Worm (Caenorhabditis elegans) whole organism, young adult: Measurements from ENCODE around the gene R08C7.4.

Experiments used
- F10E7.11 ChIP-seq: sonication (generic microtip); optimal IDR thresholded peaks from 2 replicates; lab custom pipeline; 2017; ENCODE audit warnings: mild to moderate bottlenecking, missing genetic modification characterization, moderate library complexity, missing compliant biosample characterization
- F57C9.4 ChIP-seq: sonication (generic microtip); optimal IDR thresholded peaks from 2 replicates; lab custom pipeline; 2017; ENCODE audit warnings: mild to moderate bottlenecking, missing genetic modification characterization, missing compliant biosample characterization
- T26A5.8 ChIP-seq: sonication (generic microtip); optimal IDR thresholded peaks from 2 replicates; lab custom pipeline; 2016; ENCODE audit warnings: missing genetic modification characterization, missing compliant biosample characterization
- ama-1 ChIP-seq, 3 experiments: fragments of 150-350 bp in 1 of 3; sonication (generic microtip) in 2 of 3; optimal IDR thresholded peaks; 2 replicates each; lab custom pipeline; 2014 to 2018; ENCODE audit warnings: missing biosample characterization in 2 of 3, missing genetic modification characterization in 2 of 3, missing genetic modification reagents in 2 of 3
- dpff-1 ChIP-seq: sonication (generic microtip); optimal IDR thresholded peaks from 2 replicates; lab custom pipeline; 2017; ENCODE audit warnings: mild to moderate bottlenecking, missing genetic modification characterization, missing compliant biosample characterization
- ekl-4 ChIP-seq: fragments of 200-800 bp; sonication (Bioruptor generic); IDR thresholded peaks from 2 replicates; pipeline ENCODE4 v1.3.6; 2022; ENCODE audit warnings: missing genetic modification reagents, missing genetic modification characterization, missing compliant biosample characterization
- lsy-27 ChIP-seq: sonication (generic microtip); optimal IDR thresholded peaks from 2 replicates; lab custom pipeline; 2017; ENCODE audit warnings: missing genetic modification characterization, mild to moderate bottlenecking, missing compliant biosample characterization, antibody characterized with exemption, missing genotype, borderline replicate concordance; ENCODE audit not compliant: insufficient read depth
- mes-4 ChIP-seq: sonication (generic microtip); optimal IDR thresholded peaks from 2 replicates; lab custom pipeline; 2016; ENCODE audit warnings: missing genotype, missing genetic modification characterization, missing compliant biosample characterization
- nfya-1 ChIP-seq: sonication (generic microtip); optimal IDR thresholded peaks from 2 replicates; lab custom pipeline; 2017; ENCODE audit warnings: antibody characterized with exemption, missing compliant biosample characterization, missing genetic modification characterization, borderline replicate concordance; ENCODE audit not compliant: insufficient read depth
- nhr-27 ChIP-seq: fragments of 200-800 bp; sonication (Bioruptor generic); optimal IDR thresholded peaks from 2 replicates; lab custom pipeline; 2018; ENCODE audit warnings: mild to moderate bottlenecking, missing genetic modification characterization, moderate library complexity, missing compliant biosample characterization
- pha-4 ChIP-seq: fragments of 150-350 bp; sonication (generic microtip); optimal IDR thresholded peaks from 2 replicates; lab custom pipeline; 2014; ENCODE audit warnings: missing biosample characterization, missing genetic modification reagents, missing genetic modification characterization
- rec-8 ChIP-seq, 2 experiments: sonication (generic microtip); optimal IDR thresholded peaks; 2 replicates each; lab custom pipeline; 2016; ENCODE audit warnings: mild to moderate bottlenecking in 2 of 2, missing genetic modification characterization in 2 of 2, missing genetic modification reagents in 2 of 2, missing genotype in 2 of 2, missing biosample characterization in 1 of 2, missing compliant biosample characterization in 1 of 2, moderate library complexity in 1 of 2
- snpc-4 ChIP-seq, 5 experiments: fragments of 150-350 bp in 1 of 5; sonication (generic microtip) in 4 of 5; optimal IDR thresholded peaks; 2 replicates each; lab custom pipeline; 2014 to 2018; ENCODE audit warnings: missing genetic modification characterization in 5 of 5, missing biosample characterization in 3 of 5, antibody characterized with exemption in 2 of 5, mild to moderate bottlenecking in 2 of 5, missing compliant biosample characterization in 2 of 5, missing genotype in 2 of 5, moderate library complexity in 2 of 5, missing genetic modification reagents in 1 of 5

DNA sequence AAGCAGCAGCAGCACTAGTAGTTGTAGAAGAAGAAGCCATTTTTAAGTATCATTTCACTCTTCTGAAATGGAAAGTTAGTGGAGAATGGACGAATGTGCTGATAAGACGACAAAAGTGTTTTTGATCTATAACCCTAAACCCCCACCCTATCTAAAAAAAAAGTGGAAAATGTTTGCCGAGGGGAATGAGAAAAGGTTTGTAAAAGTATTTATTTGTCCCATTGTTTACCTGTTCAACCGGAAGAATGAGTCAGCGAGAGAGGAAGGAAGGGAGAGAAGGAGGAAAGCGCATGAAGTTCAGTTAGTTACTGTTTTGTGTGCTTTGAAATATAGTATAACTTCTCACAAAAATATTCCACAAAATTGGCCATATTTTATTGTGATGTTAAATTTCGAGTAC is 37.7 kb upstream of the R08C7.4 start:
- no peak for TF ChIP-seq rec-8 (tag; optimal IDR thresholded peaks at IDR 0.05; lab: Kevin White, UChicago)
- TF ChIP-seq ama-1 (optimal IDR thresholded peaks at IDR 0.05; lab: Kevin White, UChicago): no peak
- no peak for TF ChIP-seq ama-1 (GFP tag; optimal IDR thresholded peaks at IDR 0.05; lab: Kevin White, UChicago)
- no peak for TF ChIP-seq nfya-1 (tag; lab: Kevin White, UChicago)
- no peak for TF ChIP-seq T26A5.8 (tag; lab: Kevin White, UChicago)
- no peak for TF ChIP-seq nhr-27 (tag; lab: Kevin White, UChicago)
- no peak for TF ChIP-seq pha-4 (tag; lab: Kevin White, UChicago)
- TF ChIP-seq F10E7.11 (tag; lab: Kevin White, UChicago): no peak
- no peak for TF ChIP-seq dpff-1
- TF ChIP-seq lsy-27: no peak
- no peak for TF ChIP-seq mes-4 (tag; lab: Kevin White, UChicago)
- no peak for TF ChIP-seq ekl-4 (GFP tag; lab: Robert Waterston, UW)
- no peak for TF ChIP-seq F57C9.4 (tag; lab: Kevin White, UChicago)
- no peak for TF ChIP-seq snpc-4 (GFP tag; optimal IDR thresholded peaks at IDR 0.05; lab: Kevin White, UChicago)
- TF ChIP-seq snpc-4 (tag; optimal IDR thresholded peaks at IDR 0.05; lab: Kevin White, UChicago): no peak
